Fruit fly (Drosophila melanogaster) whole organism, embryonic: ENCODE results near the gene Naxe.
A peak's percentile ranks its signal among the peaks of the same experiment; 100 is the strongest.

Source experiments
- Abd-B ChIP-seq: fragments of 200-800 bp; sonication (Bioruptor generic); optimal IDR thresholded peaks from 2 replicates; lab custom pipeline; 2018; ENCODE audit warnings: missing biosample characterization, mild to moderate bottlenecking, missing genetic modification characterization, moderate library complexity
- BtbVII ChIP-seq: fragments of 200-800 bp; sonication (Bioruptor generic); optimal IDR thresholded peaks from 3 replicates; lab custom pipeline; 2017; ENCODE audit warnings: missing biosample characterization, mild to moderate bottlenecking, missing genetic modification characterization
- CG10267 ChIP-seq: fragments of 200-800 bp; sonication (Bioruptor generic); optimal IDR thresholded peaks from 2 replicates; lab custom pipeline; 2018; ENCODE audit warnings: missing biosample characterization, mild to moderate bottlenecking, missing genetic modification characterization, moderate library complexity
- CG10979 ChIP-seq: fragments of 200-800 bp; sonication (Bioruptor generic); optimal IDR thresholded peaks from 2 replicates; lab custom pipeline; 2018; ENCODE audit warnings: missing biosample characterization, mild to moderate bottlenecking, missing genetic modification characterization, moderate library complexity
- CG11247 ChIP-seq: fragments of 200-800 bp; sonication (Bioruptor generic); IDR thresholded peaks from 2 replicates; pipeline ENCODE4 v1.3.6; 2022; ENCODE audit warnings: missing biosample characterization, missing genetic modification characterization
- CG11456 ChIP-seq: fragments of 200-800 bp; sonication (Bioruptor generic); IDR thresholded peaks from 3 replicates; pipeline ENCODE4 v1.3.6; 2022; ENCODE audit warnings: missing biosample characterization, missing genetic modification characterization
- CG11695 ChIP-seq: fragments of 200-800 bp; sonication (Bioruptor generic); IDR thresholded peaks from 3 replicates; pipeline ENCODE4 v1.3.6; 2022; ENCODE audit warnings: missing biosample characterization, missing genetic modification characterization
- CG1233 ChIP-seq: fragments of 200-800 bp; sonication (Bioruptor generic); optimal IDR thresholded peaks from 4 replicates; lab custom pipeline; 2018; ENCODE audit warnings: missing biosample characterization, mild to moderate bottlenecking, missing genetic modification characterization
- CG14441 ChIP-seq: fragments of 200-800 bp; sonication (Bioruptor generic); IDR thresholded peaks from 2 replicates; pipeline ENCODE4 v1.3.6; 2022; ENCODE audit warnings: missing biosample characterization, missing genetic modification characterization
- CG14710 ChIP-seq: fragments of 200-800 bp; sonication (Bioruptor generic); optimal IDR thresholded peaks from 3 replicates; lab custom pipeline; 2019; ENCODE audit warnings: missing biosample characterization, mild to moderate bottlenecking, missing genetic modification characterization, moderate library complexity
- CG17568 ChIP-seq: fragments of 200-800 bp; sonication (Bioruptor generic); optimal IDR thresholded peaks from 2 replicates; lab custom pipeline; 2018; ENCODE audit warnings: missing biosample characterization, mild to moderate bottlenecking, missing genetic modification characterization, moderate library complexity
- CG2120 ChIP-seq: fragments of 200-800 bp; sonication (Bioruptor generic); optimal IDR thresholded peaks from 3 replicates; lab custom pipeline; 2016; ENCODE audit warnings: missing biosample characterization, missing genetic modification characterization
- CG2199 ChIP-seq: fragments of 200-800 bp; sonication (Bioruptor generic); IDR thresholded peaks from 3 replicates; pipeline ENCODE4 v1.3.6; 2022; ENCODE audit warnings: missing biosample characterization, missing genetic modification characterization
- CG3163 ChIP-seq: fragments of 200-800 bp; sonication (Bioruptor generic); optimal IDR thresholded peaks from 3 replicates; lab custom pipeline; 2016; ENCODE audit warnings: missing biosample characterization, missing genetic modification characterization
- CG4424 ChIP-seq: fragments of 200-800 bp; sonication (Bioruptor generic); optimal IDR thresholded peaks from 3 replicates; lab custom pipeline; 2016; ENCODE audit warnings: missing biosample characterization, missing genetic modification characterization
- CG4854 ChIP-seq: fragments of 200-800 bp; sonication (Bioruptor generic); optimal IDR thresholded peaks from 2 replicates; lab custom pipeline; 2016; ENCODE audit warnings: missing biosample characterization, missing genetic modification characterization, inconsistent platforms
- CG5245 ChIP-seq: fragments of 200-800 bp; sonication (Bioruptor generic); optimal IDR thresholded peaks from 3 replicates; lab custom pipeline; 2016; ENCODE audit warnings: missing biosample characterization, missing genetic modification characterization
- CG8290 ChIP-seq, 3 experiments: fragments of 200-800 bp; sonication (Bioruptor generic); optimal IDR thresholded peaks; 2 replicates each; lab custom pipeline; 2016 to 2019; ENCODE audit warnings: missing biosample characterization in 3 of 3, missing genetic modification characterization in 3 of 3, mild to moderate bottlenecking in 2 of 3, moderate library complexity in 1 of 3
- CG8924 ChIP-seq: fragments of 200-800 bp; optimal IDR thresholded peaks from 3 replicates; lab custom pipeline; 2019; ENCODE audit warnings: missing biosample characterization, mild to moderate bottlenecking, missing genetic modification characterization, moderate library complexity
- D ChIP-seq, 2 experiments: fragments of 200-800 bp in 1 of 2; fragments of >200 bp in 1 of 2; sonication (Bioruptor generic) in 1 of 2; optimal IDR thresholded peaks; 2 replicates in 1 of 2; 3 replicates in 1 of 2; lab custom pipeline; 2017; ENCODE audit warnings: mild to moderate bottlenecking in 1 of 2, missing biosample characterization in 1 of 2, missing genetic modification characterization in 1 of 2, missing genetic modification reagents in 1 of 2
- Elba2 ChIP-seq: fragments of 200-800 bp; sonication (Bioruptor generic); optimal IDR thresholded peaks from 3 replicates; lab custom pipeline; 2016; ENCODE audit warnings: missing biosample characterization, missing genetic modification characterization
- Fer1 ChIP-seq: fragments of 200-800 bp; sonication (Bioruptor generic); optimal IDR thresholded peaks from 2 replicates; lab custom pipeline; 2017; ENCODE audit warnings: missing biosample characterization, mild to moderate bottlenecking, missing genetic modification characterization
- HLHmδ ChIP-seq: fragments of 200-800 bp; sonication (Bioruptor generic); optimal IDR thresholded peaks from 2 replicates; lab custom pipeline; 2018; ENCODE audit warnings: missing biosample characterization, mild to moderate bottlenecking, missing genetic modification characterization, moderate library complexity
- Hand ChIP-seq: fragments of 200-800 bp; sonication (Bioruptor generic); optimal IDR thresholded peaks from 2 replicates; lab custom pipeline; 2017; ENCODE audit warnings: mild to moderate bottlenecking, missing biosample characterization, missing genetic modification reagents, missing genetic modification characterization
- Hmr ChIP-seq: fragments of 200-800 bp; sonication (Bioruptor generic); optimal IDR thresholded peaks from 3 replicates; lab custom pipeline; 2017; ENCODE audit warnings: mild to moderate bottlenecking, missing biosample characterization, missing genetic modification reagents, missing genetic modification characterization
- Hr3 ChIP-seq: fragments of 200-800 bp; sonication (Bioruptor generic); optimal IDR thresholded peaks from 3 replicates; lab custom pipeline; 2016; ENCODE audit warnings: missing biosample characterization, missing genetic modification characterization
- Hr51 ChIP-seq, 2 experiments: fragments of 200-800 bp; sonication (Bioruptor generic); optimal IDR thresholded peaks; 2 replicates in 1 of 2; 3 replicates in 1 of 2; lab custom pipeline; 2016 to 2018; ENCODE audit warnings: missing biosample characterization in 2 of 2, missing genetic modification characterization in 2 of 2, mild to moderate bottlenecking in 1 of 2, moderate library complexity in 1 of 2
- NC2β ChIP-seq: fragments of 200-800 bp; sonication (Bioruptor generic); optimal IDR thresholded peaks from 2 replicates; lab custom pipeline; 2016; ENCODE audit warnings: missing biosample characterization, missing genetic modification characterization
- Spps ChIP-seq: fragments of 200-800 bp; sonication (Bioruptor generic); optimal IDR thresholded peaks from 2 replicates; lab custom pipeline; 2018; ENCODE audit warnings: missing biosample characterization, mild to moderate bottlenecking, missing genetic modification characterization
- Taf1 ChIP-seq: fragments of 200-800 bp; sonication (Bioruptor generic); IDR thresholded peaks from 2 replicates; pipeline ENCODE4 v1.3.6; 2022; ENCODE audit warnings: missing biosample characterization, missing genetic modification characterization
- Trl ChIP-seq, 3 experiments: fragments of >200 bp in 2 of 3; fragments of 200-800 bp in 1 of 3; sonication (Bioruptor generic) in 1 of 3; optimal IDR thresholded peaks; 2 replicates in 1 of 3; 3 replicates in 2 of 3; lab custom pipeline; 2016 to 2017; ENCODE audit warnings: missing biosample characterization in 1 of 3, missing genetic modification characterization in 1 of 3
- ase ChIP-seq: fragments of 200-800 bp; sonication (Bioruptor generic); IDR thresholded peaks from 3 replicates; pipeline ENCODE4 v1.3.6; 2022; ENCODE audit warnings: missing biosample characterization, missing genetic modification characterization
- ash1 ChIP-seq: fragments of 200-800 bp; sonication (Bioruptor generic); optimal IDR thresholded peaks from 2 replicates; lab custom pipeline; 2018; ENCODE audit warnings: missing biosample characterization, mild to moderate bottlenecking, missing genetic modification characterization
- bab2 ChIP-seq: fragments of 200-800 bp; sonication (Bioruptor generic); optimal IDR thresholded peaks from 2 replicates; lab custom pipeline; 2016; ENCODE audit warnings: missing biosample characterization, missing genetic modification characterization
- dan ChIP-seq: fragments of 200-800 bp; sonication (Bioruptor generic); IDR thresholded peaks from 2 replicates; pipeline ENCODE4 v1.3.6; 2022; ENCODE audit warnings: missing biosample characterization, missing genetic modification characterization
- dpn ChIP-seq, 2 experiments: fragments of 200-800 bp; sonication (Bioruptor generic); optimal IDR thresholded peaks; 3 replicates each; lab custom pipeline; 2016; ENCODE audit warnings: missing biosample characterization in 2 of 2, missing genetic modification characterization in 2 of 2
- ems ChIP-seq: fragments of 200-800 bp; sonication (Bioruptor generic); optimal IDR thresholded peaks from 3 replicates; lab custom pipeline; 2016; ENCODE audit warnings: missing biosample characterization, missing genetic modification characterization
- gsb ChIP-seq: fragments of 200-800 bp; sonication (Bioruptor generic); IDR thresholded peaks from 2 replicates; pipeline ENCODE4 v1.3.6; 2022; ENCODE audit warnings: missing biosample characterization, missing genetic modification characterization
- hbn ChIP-seq: fragments of 200-800 bp; sonication (Bioruptor generic); IDR thresholded peaks from 2 replicates; pipeline ENCODE4 v1.3.6; 2022; ENCODE audit warnings: missing biosample characterization, missing genetic modification characterization; ENCODE audit not compliant: partially characterized antibody
- lbe ChIP-seq: fragments of 200-800 bp; sonication (Bioruptor generic); optimal IDR thresholded peaks from 2 replicates; lab custom pipeline; 2016; ENCODE audit warnings: missing biosample characterization, mild to moderate bottlenecking, missing genetic modification characterization
- oc ChIP-seq: fragments of 200-800 bp; sonication (Bioruptor generic); optimal IDR thresholded peaks from 2 replicates; lab custom pipeline; 2018; ENCODE audit warnings: missing biosample characterization, mild to moderate bottlenecking, missing genetic modification characterization, moderate library complexity
- prd ChIP-seq, 3 experiments: fragments of >200 bp in 2 of 3; fragments of 200-800 bp in 1 of 3; sonication (Bioruptor generic) in 1 of 3; optimal IDR thresholded peaks in 2 of 3; IDR thresholded peaks in 1 of 3; 2 replicates in 2 of 3; 3 replicates in 1 of 3; pipeline versions ENCODE4 v1.3.6 to Lab custom; 2017 to 2022; ENCODE audit warnings: missing biosample characterization in 1 of 3, missing genetic modification characterization in 1 of 3
- shn ChIP-seq: fragments of 200-800 bp; sonication (Bioruptor generic); optimal IDR thresholded peaks from 3 replicates; lab custom pipeline; 2016; ENCODE audit warnings: missing biosample characterization, missing genetic modification characterization
- tap ChIP-seq: fragments of 200-800 bp; optimal IDR thresholded peaks from 3 replicates; lab custom pipeline; 2019; ENCODE audit warnings: missing biosample characterization, mild to moderate bottlenecking, missing genetic modification characterization, moderate library complexity
- ttk ChIP-seq: fragments of 200-800 bp; sonication (Bioruptor generic); IDR thresholded peaks from 2 replicates; pipeline ENCODE4 v2.1.2; 2022; ENCODE audit warnings: missing biosample characterization, missing genetic modification characterization
- vvl ChIP-seq: fragments of 200-800 bp; sonication (Bioruptor generic); IDR thresholded peaks from 2 replicates; pipeline ENCODE4 v1.3.6; 2022; ENCODE audit warnings: missing biosample characterization, missing genetic modification characterization

Naxe gene

dm6 chrX:10088023-10088913 is 2.3 kb upstream of the Naxe start (continued):
- peak; percentile 43 for TF ChIP-seq Spps (tag; lab: Kevin White, UChicago)
- TF ChIP-seq Trl (optimal IDR thresholded peaks at IDR 0.05; lab: Kevin White, UChicago), result no peak
- peak; percentile 22 for TF ChIP-seq Trl (GFP tag; optimal IDR thresholded peaks at IDR 0.05; lab: Kevin White, UChicago)
- TF ChIP-seq Taf1, result 0 out of 2 replicates have a peak, but pooled peaks have one; percentile 16
- TF ChIP-seq HLHmδ, result no peak
- peak; percentile 38 for TF ChIP-seq oc
- TF ChIP-seq ash1, result no peak
- TF ChIP-seq NC2β (GFP tag; lab: Kevin White, UChicago), result peak; percentile 38
- TF ChIP-seq vvl (GFP tag; lab: Robert Waterston, UW), result peak; percentile 83
- TF ChIP-seq dpn (GFP tag; optimal IDR thresholded peaks at IDR 0.05; lab: Kevin White, UChicago), result peak; percentile 35 to 62
- peak; percentile 28; the same call in 1 of the 2 replicates for TF ChIP-seq ttk (GFP tag; lab: Robert Waterston, UW)
- TF ChIP-seq CG10267, result peak; percentile 68
- peak; percentile 25 for TF ChIP-seq Abd-B (GFP tag; lab: Kevin White, UChicago)
- peak; percentile 15 for TF ChIP-seq CG5245 (GFP tag; lab: Kevin White, UChicago)
- peak; percentile 80 for TF ChIP-seq CG8924 (tag; lab: Kevin White, UChicago)
- TF ChIP-seq Hr51 (GFP tag; optimal IDR thresholded peaks at IDR 0.05; lab: Kevin White, UChicago), result peak; percentile 30 to 69
- TF ChIP-seq BtbVII (GFP tag; lab: Kevin White, UChicago), result peak; percentile 11
- TF ChIP-seq CG17568 (GFP tag; lab: Kevin White, UChicago), result no peak
- TF ChIP-seq D (optimal IDR thresholded peaks at IDR 0.05; lab: Kevin White, UChicago), result no peak
- TF ChIP-seq D (GFP tag; optimal IDR thresholded peaks at IDR 0.05; lab: Kevin White, UChicago), result peak; percentile 48
- no peak for TF ChIP-seq hbn
- TF ChIP-seq CG4854 (GFP tag; lab: Kevin White, UChicago), result peak; percentile 30
- peak; percentile 45; the same call in 1 of the 2 replicates for TF ChIP-seq dan (GFP tag; lab: Robert Waterston, UW)
- no peak for TF ChIP-seq Hand (GFP tag; lab: Kevin White, UChicago)
- peak; percentile 12 for TF ChIP-seq CG3163 (GFP tag; lab: Kevin White, UChicago)
- peak; percentile 63; the same call in 1 of the 2 replicates for TF ChIP-seq CG14441 (GFP tag; lab: Robert Waterston, UW)
- peak; percentile 59; the same call in 1 of the 3 replicates for TF ChIP-seq ase (GFP tag; lab: Robert Waterston, UW)
- peak; percentile 42; the same call in 1 of the 3 replicates for TF ChIP-seq CG11456 (GFP tag; lab: Robert Waterston, UW)
- peak; percentile 39 for TF ChIP-seq CG1233 (GFP tag; lab: Kevin White, UChicago)
- TF ChIP-seq CG4424, result peak; percentile 66
- TF ChIP-seq CG11695 (GFP tag; lab: Robert Waterston, UW), result peak; percentile 57; the same call in 1 of the 3 replicates
- peak; percentile 57 for TF ChIP-seq CG14710 (tag; lab: Kevin White, UChicago)
- TF ChIP-seq tap (tag; lab: Kevin White, UChicago), result no peak
- TF ChIP-seq Hmr (GFP tag; lab: Kevin White, UChicago), result peak; percentile 48
- peak; percentile 50 for TF ChIP-seq ems
- TF ChIP-seq shn, result peak; percentile 11
- peak; percentile 2 for TF ChIP-seq CG8290 (GFP tag; optimal IDR thresholded peaks at IDR 0.05; lab: Kevin White, UChicago)
- TF ChIP-seq CG8290 (tag; optimal IDR thresholded peaks at IDR 0.05; lab: Kevin White, UChicago), result no peak
- TF ChIP-seq CG2120 (GFP tag; lab: Kevin White, UChicago), result peak; percentile 47
- peak; percentile 48 for TF ChIP-seq lbe (GFP tag; lab: Kevin White, UChicago)
- peak; percentile 47 for TF ChIP-seq Hr3
- no peak for TF ChIP-seq gsb (GFP tag; lab: Robert Waterston, UW)
- peak; percentile 73 for TF ChIP-seq CG10979 (tag; lab: Kevin White, UChicago)
- TF ChIP-seq CG2199, result no peak
- peak; percentile 55 for TF ChIP-seq Elba2 (GFP tag; lab: Kevin White, UChicago)
- TF ChIP-seq CG11247, result peak; percentile 37; the same call in 1 of the 2 replicates
- peak; percentile 35 for TF ChIP-seq Fer1 (GFP tag; lab: Kevin White, UChicago)
- peak; percentile 11 for TF ChIP-seq bab2
- no peak for TF ChIP-seq prd (optimal IDR thresholded peaks at IDR 0.05; lab: Kevin White, UChicago)
- TF ChIP-seq prd (GFP tag; IDR thresholded peaks at IDR 0.05; lab: Robert Waterston, UW), result peak; percentile 89
